Worm (Caenorhabditis elegans): ENCODE measurements around the gene unc-25.

ce11 chrIII:12959286-12959685 is 16.8 kb downstream of the unc-25 start:
- no peak for TF ChIP-seq ceh-43 (GFP tag; optimal IDR thresholded peaks at IDR 0.05)
- no peak for TF ChIP-seq ceh-83 (GFP tag; optimal IDR thresholded peaks at IDR 0.05)
- TF ChIP-seq blmp-1 (tag; optimal IDR thresholded peaks at IDR 0.05): no peak
- no peak for TF ChIP-seq drap-1 (GFP tag; optimal IDR thresholded peaks at IDR 0.05)
- no peak for TF ChIP-seq lin-13 (tag; optimal IDR thresholded peaks at IDR 0.05)
- TF ChIP-seq nhr-237 (tag; optimal IDR thresholded peaks at IDR 0.05): no peak
- TF ChIP-seq nhr-12 (tag; optimal IDR thresholded peaks at IDR 0.05): no peak
- TF ChIP-seq sptf-1 (tag; optimal IDR thresholded peaks at IDR 0.05): no peak
- TF ChIP-seq mls-2 (tag; optimal IDR thresholded peaks at IDR 0.05): no peak
- TF ChIP-seq snpc-4 (tag; optimal IDR thresholded peaks at IDR 0.05): no peak
- TF ChIP-seq pha-4 (tag; optimal IDR thresholded peaks at IDR 0.05): no peak

Data from whole organism, mixed stage, embryonic.